Fruit fly (Drosophila melanogaster) whole organism, embryonic: ENCODE data around the gene Tnpo.

ENCODE experiments used
- Adf1 ChIP-seq: fragments of 200-800 bp; sonication (Bioruptor generic); IDR thresholded peaks from 2 replicates; pipeline ENCODE4 v1.3.6; 2022; ENCODE audit warnings: missing biosample characterization, missing genetic modification characterization
- BEAF-32 ChIP-seq: fragments of 200-800 bp; sonication (Bioruptor generic); optimal IDR thresholded peaks from 3 replicates; lab custom pipeline; 2017; ENCODE audit warnings: missing biosample characterization, missing genetic modification characterization, mild to moderate bottlenecking, moderate library complexity, missing genetic modification reagents
- CG10543 ChIP-seq: fragments of 200-800 bp; sonication (Bioruptor generic); optimal IDR thresholded peaks from 3 replicates; lab custom pipeline; 2017; ENCODE audit warnings: missing biosample characterization, mild to moderate bottlenecking, missing genetic modification characterization, moderate library complexity
- CG10565 ChIP-seq: fragments of 200-800 bp; sonication (Bioruptor generic); optimal IDR thresholded peaks from 3 replicates; lab custom pipeline; 2016; ENCODE audit warnings: missing biosample characterization, mild to moderate bottlenecking, missing genetic modification characterization
- CG11723 ChIP-seq: fragments of 200-800 bp; sonication (Bioruptor generic); optimal IDR thresholded peaks from 2 replicates; lab custom pipeline; 2017; ENCODE audit warnings: missing biosample characterization, mild to moderate bottlenecking, missing genetic modification characterization
- CG13296 ChIP-seq: fragments of 200-800 bp; sonication (Bioruptor generic); optimal IDR thresholded peaks from 3 replicates; lab custom pipeline; 2018; ENCODE audit warnings: missing biosample characterization, mild to moderate bottlenecking, missing genetic modification characterization
- CG14667 ChIP-seq: fragments of 200-800 bp; sonication (Bioruptor generic); IDR thresholded peaks from 2 replicates; pipeline ENCODE4 v1.3.6; 2022; ENCODE audit warnings: missing biosample characterization, missing genetic modification characterization
- CG14860 ChIP-seq: fragments of 200-800 bp; sonication (Bioruptor generic); IDR thresholded peaks from 3 replicates; pipeline ENCODE4 v1.3.6; 2022; ENCODE audit warnings: missing biosample characterization, missing genetic modification characterization; ENCODE audit not compliant: partially characterized antibody
- CG17328 ChIP-seq: fragments of 200-800 bp; sonication (Bioruptor generic); IDR thresholded peaks from 2 replicates; pipeline ENCODE4 v1.3.6; 2022; ENCODE audit warnings: missing biosample characterization, missing genetic modification characterization
- CG31388 ChIP-seq: fragments of 200-800 bp; sonication (Bioruptor generic); optimal IDR thresholded peaks from 2 replicates; lab custom pipeline; 2016; ENCODE audit warnings: missing biosample characterization, missing genetic modification characterization
- CG3847 ChIP-seq: fragments of 200-800 bp; sonication (Bioruptor generic); IDR thresholded peaks from 2 replicates; pipeline ENCODE4 v1.3.6; 2022; ENCODE audit warnings: missing biosample characterization, missing genetic modification characterization
- CG43689 ChIP-seq: fragments of 200-800 bp; sonication (Bioruptor generic); IDR thresholded peaks from 2 replicates; pipeline ENCODE4 v1.3.6; 2022; ENCODE audit warnings: missing biosample characterization, missing genetic modification characterization
- CG4424 ChIP-seq: fragments of 200-800 bp; sonication (Bioruptor generic); optimal IDR thresholded peaks from 3 replicates; lab custom pipeline; 2016; ENCODE audit warnings: missing biosample characterization, missing genetic modification characterization
- CG6175 ChIP-seq: fragments of 200-800 bp; sonication (Bioruptor generic); IDR thresholded peaks from 3 replicates; pipeline ENCODE4 v1.3.6; 2022; ENCODE audit warnings: missing biosample characterization, missing genetic modification characterization
- CG6654 ChIP-seq: fragments of 200-800 bp; sonication (Bioruptor generic); optimal IDR thresholded peaks from 2 replicates; lab custom pipeline; 2017; ENCODE audit warnings: missing biosample characterization, mild to moderate bottlenecking, missing genetic modification characterization
- CG6683 ChIP-seq: fragments of 200-800 bp; sonication (Bioruptor generic); optimal IDR thresholded peaks from 2 replicates; lab custom pipeline; 2017; ENCODE audit warnings: missing biosample characterization, mild to moderate bottlenecking, missing genetic modification characterization, missing genetic modification reagents
- CG7357 ChIP-seq: fragments of 200-800 bp; sonication (Bioruptor generic); IDR thresholded peaks from 3 replicates; pipeline ENCODE4 v1.3.6; 2022; ENCODE audit warnings: missing biosample characterization, missing genetic modification characterization
- CG7745 ChIP-seq: fragments of 200-800 bp; sonication (Bioruptor generic); optimal IDR thresholded peaks from 2 replicates; lab custom pipeline; 2018; ENCODE audit warnings: missing biosample characterization, mild to moderate bottlenecking, missing genetic modification characterization, moderate library complexity
- D19B ChIP-seq: fragments of 200-800 bp; sonication (Bioruptor generic); optimal IDR thresholded peaks from 2 replicates; lab custom pipeline; 2017; ENCODE audit warnings: missing biosample characterization, mild to moderate bottlenecking, missing genetic modification characterization
- Drgx ChIP-seq: fragments of 200-800 bp; sonication (Bioruptor generic); IDR thresholded peaks from 2 replicates; pipeline ENCODE4 v1.3.6; 2022; ENCODE audit warnings: missing biosample characterization, missing genetic modification characterization
- Ets65A ChIP-seq: fragments of 200-800 bp; sonication (Bioruptor generic); peaks from one replicate; lab custom pipeline; 2016; ENCODE audit warnings: missing biosample characterization, missing genetic modification characterization
- HLH54F ChIP-seq: fragments of 200-800 bp; sonication (Bioruptor generic); optimal IDR thresholded peaks from 3 replicates; lab custom pipeline; 2016; ENCODE audit warnings: missing biosample characterization, missing genetic modification characterization
- MESR4 ChIP-seq: fragments of 200-800 bp; sonication (Bioruptor generic); optimal IDR thresholded peaks from 2 replicates; lab custom pipeline; 2018; ENCODE audit warnings: missing biosample characterization, mild to moderate bottlenecking, missing genetic modification characterization, moderate library complexity
- NC2β ChIP-seq: fragments of 200-800 bp; sonication (Bioruptor generic); optimal IDR thresholded peaks from 2 replicates; lab custom pipeline; 2016; ENCODE audit warnings: missing biosample characterization, missing genetic modification characterization
- Nf-YB ChIP-seq: fragments of 200-800 bp; sonication (Bioruptor generic); optimal IDR thresholded peaks from 3 replicates; lab custom pipeline; 2019; ENCODE audit warnings: missing biosample characterization, mild to moderate bottlenecking, missing genetic modification characterization, moderate library complexity
- Sry-β ChIP-seq: fragments of 200-800 bp; sonication (Bioruptor generic); optimal IDR thresholded peaks from 2 replicates; lab custom pipeline; 2018; ENCODE audit warnings: missing biosample characterization, mild to moderate bottlenecking, missing genetic modification characterization, moderate library complexity
- Taf1 ChIP-seq: fragments of 200-800 bp; sonication (Bioruptor generic); IDR thresholded peaks from 2 replicates; pipeline ENCODE4 v1.3.6; 2022; ENCODE audit warnings: missing biosample characterization, missing genetic modification characterization
- Xbp1 ChIP-seq: fragments of 200-800 bp; sonication (Bioruptor generic); optimal IDR thresholded peaks from 3 replicates; lab custom pipeline; 2016; ENCODE audit warnings: missing biosample characterization, mild to moderate bottlenecking, missing genetic modification characterization
- br ChIP-seq: fragments of >200 bp; optimal IDR thresholded peaks from 2 replicates; lab custom pipeline; 2017
- btn ChIP-seq: fragments of 200-800 bp; sonication (Bioruptor generic); optimal IDR thresholded peaks from 2 replicates; lab custom pipeline; 2016; ENCODE audit warnings: missing biosample characterization, missing genetic modification characterization
- cas ChIP-seq: fragments of 200-800 bp; sonication (Bioruptor generic); IDR thresholded peaks from 2 replicates; pipeline ENCODE4 v1.3.6; 2022; ENCODE audit warnings: missing biosample characterization, missing genetic modification characterization
- chm ChIP-seq: fragments of 200-800 bp; sonication (Bioruptor generic); IDR thresholded peaks from 2 replicates; pipeline ENCODE4 v1.3.6; 2022; ENCODE audit warnings: missing biosample characterization, missing genetic modification characterization
- dysf ChIP-seq: fragments of 200-800 bp; sonication (Bioruptor generic); IDR thresholded peaks from 3 replicates; pipeline ENCODE4 v1.3.6; 2022; ENCODE audit warnings: missing biosample characterization, missing genetic modification characterization
- ems ChIP-seq: fragments of 200-800 bp; sonication (Bioruptor generic); optimal IDR thresholded peaks from 3 replicates; lab custom pipeline; 2016; ENCODE audit warnings: missing biosample characterization, missing genetic modification characterization
- fru ChIP-seq: fragments of >200 bp; optimal IDR thresholded peaks from 2 replicates; lab custom pipeline; 2017
- ftz-f1 ChIP-seq: fragments of 200-800 bp; sonication (Bioruptor generic); optimal IDR thresholded peaks from 2 replicates; lab custom pipeline; 2016; ENCODE audit warnings: missing biosample characterization, missing genetic modification characterization
- grau ChIP-seq: fragments of 200-800 bp; optimal IDR thresholded peaks from 3 replicates; lab custom pipeline; 2019; ENCODE audit warnings: missing biosample characterization, mild to moderate bottlenecking, missing genetic modification characterization, moderate library complexity
- gsb-n ChIP-seq: fragments of 200-800 bp; sonication (Bioruptor generic); optimal IDR thresholded peaks from 3 replicates; lab custom pipeline; 2018; ENCODE audit warnings: missing biosample characterization, mild to moderate bottlenecking, missing genetic modification characterization
- ind ChIP-seq: fragments of 200-800 bp; sonication (Bioruptor generic); optimal IDR thresholded peaks from 3 replicates; lab custom pipeline; 2016; ENCODE audit warnings: missing biosample characterization, missing genetic modification characterization
- insv ChIP-seq, 2 experiments: fragments of 200-800 bp; sonication (Bioruptor generic); optimal IDR thresholded peaks; 3 replicates each; lab custom pipeline; 2016 to 2018; ENCODE audit warnings: missing biosample characterization in 2 of 2, missing genetic modification characterization in 2 of 2
- inv ChIP-seq: fragments of 200-800 bp; sonication (Bioruptor generic); IDR thresholded peaks from 2 replicates; pipeline ENCODE4 v1.3.6; 2022; ENCODE audit warnings: missing biosample characterization, missing genetic modification characterization; ENCODE audit not compliant: partially characterized antibody
- ken ChIP-seq: fragments of 200-800 bp; sonication (Bioruptor generic); IDR thresholded peaks from 3 replicates; pipeline ENCODE4 v1.3.6; 2022; ENCODE audit warnings: missing biosample characterization, missing genetic modification characterization
- org-1 ChIP-seq: fragments of 200-800 bp; sonication (Bioruptor generic); optimal IDR thresholded peaks from 2 replicates; lab custom pipeline; 2017; ENCODE audit warnings: missing biosample characterization, missing genetic modification characterization
- phol ChIP-seq: fragments of 200-800 bp; sonication (Bioruptor generic); optimal IDR thresholded peaks from 3 replicates; lab custom pipeline; 2018; ENCODE audit warnings: missing biosample characterization, mild to moderate bottlenecking, missing genetic modification characterization, moderate library complexity
- pzg ChIP-seq: fragments of 200-800 bp; sonication (Bioruptor generic); optimal IDR thresholded peaks from 3 replicates; lab custom pipeline; 2018; ENCODE audit warnings: missing biosample characterization, mild to moderate bottlenecking, missing genetic modification characterization, moderate library complexity
- ranshi ChIP-seq: fragments of 200-800 bp; sonication (Bioruptor generic); IDR thresholded peaks from 2 replicates; pipeline ENCODE4 v1.3.6; 2022; ENCODE audit warnings: missing biosample characterization, missing genetic modification characterization
- row ChIP-seq: fragments of 200-800 bp; sonication (Bioruptor generic); IDR thresholded peaks from 3 replicates; pipeline ENCODE4 v1.3.6; 2022; ENCODE audit warnings: missing biosample characterization, missing genetic modification characterization
- stc ChIP-seq: fragments of 200-800 bp; sonication (Bioruptor generic); IDR thresholded peaks from 2 replicates; pipeline ENCODE4 v1.3.6; 2022; ENCODE audit warnings: missing biosample characterization, missing genetic modification characterization
- stwl ChIP-seq: fragments of 200-800 bp; sonication (Bioruptor generic); optimal IDR thresholded peaks from 3 replicates; lab custom pipeline; 2018; ENCODE audit warnings: missing biosample characterization, mild to moderate bottlenecking, missing genetic modification characterization, moderate library complexity
- tio ChIP-seq: fragments of 200-800 bp; sonication (Bioruptor generic); optimal IDR thresholded peaks from 2 replicates; lab custom pipeline; 2017; ENCODE audit warnings: missing biosample characterization, missing genetic modification characterization, inconsistent platforms
- wor ChIP-seq: fragments of 200-800 bp; sonication (Bioruptor generic); IDR thresholded peaks from 2 replicates; pipeline ENCODE4 v1.3.6; 2022; ENCODE audit warnings: missing biosample characterization, missing genetic modification characterization
- zfh2 ChIP-seq: fragments of 200-800 bp; sonication (Bioruptor generic); optimal IDR thresholded peaks from 2 replicates; lab custom pipeline; 2016; ENCODE audit warnings: missing biosample characterization, missing genetic modification characterization

The Tnpo gene

DNA sequence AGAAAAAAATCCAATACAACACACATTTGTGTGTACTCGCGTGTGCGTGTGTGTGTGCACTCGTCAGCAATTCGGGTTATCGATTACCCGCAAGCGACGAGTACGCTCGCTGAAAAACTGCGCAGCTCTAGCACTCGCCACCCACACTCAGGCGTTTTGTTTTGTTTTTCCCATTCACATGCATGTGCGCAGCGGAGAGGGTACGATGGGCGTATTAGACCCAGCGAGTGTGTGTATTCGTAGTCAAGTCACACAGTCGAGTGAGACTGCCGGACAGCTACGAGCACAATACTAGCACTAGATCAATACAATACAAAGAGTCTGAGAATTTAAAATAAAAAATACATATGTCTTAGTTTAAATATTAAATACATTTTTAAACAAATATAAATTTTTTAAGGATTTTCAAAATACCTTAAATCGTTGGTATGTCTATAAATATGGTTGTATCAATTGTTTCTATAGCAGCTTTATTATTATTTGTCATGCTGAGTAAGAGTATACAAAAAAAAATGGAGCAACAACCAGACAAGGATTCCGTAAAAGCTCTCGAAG is 8.3 kb upstream of the Tnpo start, which contains the start of the genes D19B and CG43293 (continued):
- peak; percentile 79 for TF ChIP-seq wor
- peak; percentile 81 for TF ChIP-seq pzg
- peak; percentile 81 for TF ChIP-seq cas (GFP tag; lab: Robert Waterston, UW)
- TF ChIP-seq Adf1, result peak; percentile 80
- TF ChIP-seq row (GFP tag; lab: Robert Waterston, UW), result peak; percentile 98
- TF ChIP-seq HLH54F, result peak; percentile 91
- no peak for TF ChIP-seq CG10565 (GFP tag; lab: Kevin White, UChicago)
- peak; percentile 66 for TF ChIP-seq CG31388
- TF ChIP-seq CG14667, result peak; percentile 77
- TF ChIP-seq CG11723 (GFP tag; lab: Kevin White, UChicago), result peak; percentile 82
- TF ChIP-seq Drgx (GFP tag; lab: Robert Waterston, UW), result peak; percentile 92
- TF ChIP-seq CG6654, result peak; percentile 37
- TF ChIP-seq ind (GFP tag; lab: Kevin White, UChicago), result peak; percentile 93
- peak; percentile 68 for TF ChIP-seq fru
- peak; percentile 90 for TF ChIP-seq ranshi (GFP tag; lab: Robert Waterston, UW)
- TF ChIP-seq insv (GFP tag; optimal IDR thresholded peaks at IDR 0.05; lab: Kevin White, UChicago), result peak in 1 of 2 experiments; percentile 69
- no peak for TF ChIP-seq br
- peak; percentile 78 for TF ChIP-seq CG10543 (GFP tag; lab: Kevin White, UChicago)
- peak; percentile 82 for TF ChIP-seq gsb-n (tag; lab: Kevin White, UChicago)
- peak; percentile 88 for TF ChIP-seq CG4424 (GFP tag; lab: Kevin White, UChicago)
- TF ChIP-seq stc (GFP tag; lab: Robert Waterston, UW), result peak; percentile 87
- TF ChIP-seq MESR4 (GFP tag; lab: Kevin White, UChicago), result peak; percentile 92
- peak; percentile 89 for TF ChIP-seq ems
- TF ChIP-seq grau, result peak; percentile 85
- TF ChIP-seq zfh2 (GFP tag; lab: Kevin White, UChicago), result peak; percentile 86
- TF ChIP-seq inv (GFP tag; lab: Robert Waterston, UW), result 0 out of 2 replicates have a peak, but pooled peaks have one; percentile 14
- peak; percentile 69 for TF ChIP-seq CG6683 (GFP tag; lab: Kevin White, UChicago)
- TF ChIP-seq phol (tag; lab: Kevin White, UChicago), result peak; percentile 81
- peak; percentile 88 for TF ChIP-seq CG13296 (GFP tag; lab: Kevin White, UChicago)
- peak; percentile 97 for TF ChIP-seq chm
- no peak for TF ChIP-seq CG7745 (tag; lab: Kevin White, UChicago)
- peak; percentile 91 for TF ChIP-seq CG3847 (GFP tag; lab: Robert Waterston, UW)
- peak; percentile 63 for TF ChIP-seq org-1 (GFP tag; lab: Kevin White, UChicago)
- TF ChIP-seq BEAF-32 (GFP tag; lab: Kevin White, UChicago), result peak; percentile 43
- peak; percentile 78 for TF ChIP-seq NC2β (GFP tag; lab: Kevin White, UChicago)
- TF ChIP-seq btn (GFP tag; lab: Kevin White, UChicago), result peak; percentile 67
- peak; percentile 94 for TF ChIP-seq Xbp1
- TF ChIP-seq D19B (GFP tag; lab: Kevin White, UChicago), result peak; percentile 100
- TF ChIP-seq CG17328 (GFP tag; lab: Robert Waterston, UW), result peak; percentile 92
- peak; percentile 98 for TF ChIP-seq Ets65A (GFP tag; lab: Kevin White, UChicago)
- TF ChIP-seq Sry-β (GFP tag; lab: Kevin White, UChicago), result peak; percentile 84
- peak; percentile 54; the same call in 1 of the 3 replicates for TF ChIP-seq CG7357 (GFP tag; lab: Robert Waterston, UW)
- peak; percentile 79 for TF ChIP-seq ftz-f1 (GFP tag; lab: Kevin White, UChicago)
- TF ChIP-seq stwl (tag; lab: Kevin White, UChicago), result peak; percentile 90
- peak; percentile 91 for TF ChIP-seq dysf (GFP tag; lab: Robert Waterston, UW)
- TF ChIP-seq CG43689 (GFP tag; lab: Robert Waterston, UW), result peak; percentile 70
- TF ChIP-seq Nf-YB (GFP tag; lab: Kevin White, UChicago), result peak; percentile 69
- no peak for TF ChIP-seq tio (GFP tag; lab: Kevin White, UChicago)
- no peak for TF ChIP-seq CG14860 (GFP tag; lab: Robert Waterston, UW)
- peak; percentile 82 for TF ChIP-seq Taf1 (GFP tag; lab: Robert Waterston, UW)
- peak; percentile 90 for TF ChIP-seq ken (GFP tag; lab: Robert Waterston, UW)
- peak; percentile 86; the same call in 2 of the 3 replicates for TF ChIP-seq CG6175 (GFP tag; lab: Robert Waterston, UW)
